Worm (Caenorhabditis elegans) whole organism, young adult: ENCODE results near the gene Y110A2AL.2.

Experiments used
- B0336.3 ChIP-seq: fragments of 200-800 bp; sonication (Bioruptor generic); IDR thresholded peaks from 2 replicates; pipeline ENCODE4 v1.3.6; 2022; ENCODE audit warnings: missing genetic modification characterization, missing compliant biosample characterization
- C06A6.2 ChIP-seq: fragments of 200-800 bp; sonication (Bioruptor generic); conservative IDR thresholded peaks from 2 replicates; pipeline ENCODE4 v1.3.6; 2022; ENCODE audit warnings: missing genetic modification characterization, missing compliant biosample characterization
- C17E4.6 ChIP-seq: fragments of 200-800 bp; sonication (Bioruptor generic); IDR thresholded peaks from 2 replicates; pipeline ENCODE4 v1.3.6; 2022; ENCODE audit warnings: missing genetic modification reagents, missing genetic modification characterization, missing compliant biosample characterization
- D2030.7 ChIP-seq: fragments of 200-800 bp; sonication (Bioruptor generic); IDR thresholded peaks from 2 replicates; pipeline ENCODE4 v1.3.6; 2022; ENCODE audit warnings: missing genetic modification reagents, missing genetic modification characterization, missing compliant biosample characterization
- Y53G8AR.9 ChIP-seq: fragments of 200-800 bp; sonication (Bioruptor generic); conservative IDR thresholded peaks from 2 replicates; pipeline ENCODE4 v1.3.6; 2022; ENCODE audit warnings: missing genetic modification reagents, missing genetic modification characterization, missing compliant biosample characterization
- Y67H2A.10 ChIP-seq: fragments of 200-800 bp; sonication (Bioruptor generic); conservative IDR thresholded peaks from 2 replicates; pipeline ENCODE4 v1.3.6; 2022; ENCODE audit warnings: missing genetic modification reagents, missing genetic modification characterization, missing compliant biosample characterization
- Y79H2A.3 ChIP-seq: fragments of 200-800 bp; sonication (Bioruptor generic); conservative IDR thresholded peaks from 2 replicates; pipeline ENCODE4 v1.3.6; 2022; ENCODE audit warnings: missing genetic modification reagents, missing genetic modification characterization, missing compliant biosample characterization
- aptf-2 ChIP-seq: fragments of 200-800 bp; sonication (Bioruptor generic); conservative IDR thresholded peaks from 2 replicates; pipeline ENCODE4 v1.3.6; 2022; ENCODE audit warnings: missing genetic modification reagents, missing genetic modification characterization, missing compliant biosample characterization
- ccch-3 ChIP-seq: fragments of 200-800 bp; sonication (Bioruptor generic); optimal IDR thresholded peaks from 2 replicates; lab custom pipeline; 2018; ENCODE audit warnings: mild to moderate bottlenecking, missing genetic modification characterization, missing compliant biosample characterization
- cebp-1 ChIP-seq, 2 experiments: fragments of 200-800 bp in 1 of 2; sonication (Bioruptor generic) in 1 of 2; sonication (generic microtip) in 1 of 2; IDR thresholded peaks in 1 of 2; optimal IDR thresholded peaks in 1 of 2; 2 replicates each; pipeline versions ENCODE4 v1.3.6 to Lab custom; 2017 to 2022; ENCODE audit warnings: missing compliant biosample characterization in 2 of 2, missing genetic modification characterization in 2 of 2, mild to moderate bottlenecking in 1 of 2, missing genetic modification reagents in 1 of 2, moderate library complexity in 1 of 2
- cebp-2 ChIP-seq: fragments of 200-800 bp; sonication (Bioruptor generic); IDR thresholded peaks from 2 replicates; pipeline ENCODE4 v1.3.6; 2022; ENCODE audit warnings: missing genetic modification characterization, missing compliant biosample characterization
- ceh-100 ChIP-seq: fragments of 200-800 bp; sonication (Bioruptor generic); IDR thresholded peaks from 2 replicates; pipeline ENCODE4 v1.3.6; 2022; ENCODE audit warnings: missing genetic modification reagents, missing genetic modification characterization, missing compliant biosample characterization
- chd-7 ChIP-seq: sonication (generic microtip); optimal IDR thresholded peaks from 2 replicates; lab custom pipeline; 2016; ENCODE audit warnings: mild to moderate bottlenecking, missing genetic modification characterization, moderate library complexity, missing compliant biosample characterization
- die-1 ChIP-seq: sonication (generic microtip); optimal IDR thresholded peaks from 2 replicates; lab custom pipeline; 2016; ENCODE audit warnings: missing genotype, mild to moderate bottlenecking, missing genetic modification characterization, missing compliant biosample characterization
- dpl-1 ChIP-seq: fragments of 150-350 bp; optimal IDR thresholded peaks from 2 replicates; lab custom pipeline; 2014; ENCODE audit warnings: missing biosample characterization, missing genetic modification reagents, missing genetic modification characterization
- egl-44 ChIP-seq: fragments of 200-800 bp; sonication (Bioruptor generic); IDR thresholded peaks from 2 replicates; pipeline ENCODE4 v1.3.6; 2022; ENCODE audit warnings: missing genetic modification reagents, missing genetic modification characterization, missing compliant biosample characterization
- egrh-3 ChIP-seq: fragments of 200-800 bp; sonication (Bioruptor generic); IDR thresholded peaks from 2 replicates; pipeline ENCODE4 v1.3.6; 2022; ENCODE audit warnings: missing genetic modification reagents, missing genetic modification characterization, missing compliant biosample characterization
- fkh-3 ChIP-seq: sonication (generic microtip); optimal IDR thresholded peaks from 2 replicates; lab custom pipeline; 2016; ENCODE audit warnings: mild to moderate bottlenecking, missing genetic modification characterization, missing compliant biosample characterization
- gei-17 ChIP-seq: fragments of 200-800 bp; sonication (Bioruptor generic); optimal IDR thresholded peaks from 2 replicates; lab custom pipeline; 2018; ENCODE audit warnings: mild to moderate bottlenecking, missing genetic modification characterization, missing compliant biosample characterization
- hmg-1.2 ChIP-seq: fragments of 200-800 bp; sonication (Bioruptor generic); IDR thresholded peaks from 2 replicates; pipeline ENCODE4 v1.3.6; 2022; ENCODE audit warnings: missing genetic modification reagents, missing genetic modification characterization, missing compliant biosample characterization
- hsf-1 ChIP-seq: fragments of 200-800 bp; sonication (Bioruptor generic); IDR thresholded peaks from 2 replicates; pipeline ENCODE4 v1.3.6; 2022; ENCODE audit warnings: missing genetic modification reagents, missing genetic modification characterization, missing compliant biosample characterization
- let-526 ChIP-seq: fragments of 200-800 bp; sonication (Bioruptor generic); IDR thresholded peaks from 2 replicates; pipeline ENCODE4 v1.3.6; 2022; ENCODE audit warnings: missing genetic modification reagents, missing genetic modification characterization, missing compliant biosample characterization
- lin-26 ChIP-seq: fragments of 200-800 bp; sonication (Bioruptor generic); IDR thresholded peaks from 2 replicates; pipeline ENCODE4 v1.3.6; 2022; ENCODE audit warnings: missing genetic modification reagents, missing genetic modification characterization, missing compliant biosample characterization
- lin-35 ChIP-seq, 3 experiments: fragments of 150-350 bp in 2 of 3; sonication (generic microtip) in 1 of 3; optimal IDR thresholded peaks; 2 replicates each; lab custom pipeline; 2014 to 2018; ENCODE audit warnings: missing biosample characterization in 3 of 3, missing genetic modification characterization in 3 of 3, missing genetic modification reagents in 3 of 3
- lin-54 ChIP-seq: fragments of 200-800 bp; sonication (Bioruptor generic); optimal IDR thresholded peaks from 2 replicates; lab custom pipeline; 2018; ENCODE audit warnings: mild to moderate bottlenecking, missing genetic modification characterization, missing compliant biosample characterization
- lir-1 ChIP-seq: fragments of 200-800 bp; sonication (Bioruptor generic); conservative IDR thresholded peaks from 2 replicates; pipeline ENCODE4 v1.3.6; 2022; ENCODE audit warnings: missing genetic modification reagents, missing genetic modification characterization, missing compliant biosample characterization
- lsl-1 ChIP-seq: fragments of 200-800 bp; sonication (Bioruptor generic); optimal IDR thresholded peaks from 2 replicates; lab custom pipeline; 2018; ENCODE audit warnings: mild to moderate bottlenecking, missing genetic modification characterization, moderate library complexity, missing compliant biosample characterization
- madf-6 ChIP-seq: fragments of 200-800 bp; sonication (Bioruptor generic); IDR thresholded peaks from 2 replicates; pipeline ENCODE4 v1.3.6; 2022; ENCODE audit warnings: missing genetic modification reagents, missing genetic modification characterization, missing compliant biosample characterization
- mcd-1 ChIP-seq: fragments of 200-800 bp; sonication (Bioruptor generic); IDR thresholded peaks from 2 replicates; pipeline ENCODE4 v1.3.6; 2022; ENCODE audit warnings: missing genetic modification reagents, missing genetic modification characterization, missing compliant biosample characterization
- nfya-2 ChIP-seq: fragments of 200-800 bp; sonication (Bioruptor generic); IDR thresholded peaks from 2 replicates; pipeline ENCODE4 v1.3.6; 2022; ENCODE audit warnings: missing genetic modification reagents, missing genetic modification characterization, missing compliant biosample characterization
- nfyb-1 ChIP-seq: fragments of 200-800 bp; sonication (Bioruptor generic); IDR thresholded peaks from 2 replicates; pipeline ENCODE4 v1.3.6; 2022; ENCODE audit warnings: missing genetic modification reagents, missing genetic modification characterization, missing compliant biosample characterization
- nhr-179 ChIP-seq: sonication (generic microtip); optimal IDR thresholded peaks from 2 replicates; lab custom pipeline; 2016; ENCODE audit warnings: mild to moderate bottlenecking, missing genetic modification characterization, missing compliant biosample characterization
- nhr-27 ChIP-seq: fragments of 200-800 bp; sonication (Bioruptor generic); optimal IDR thresholded peaks from 2 replicates; lab custom pipeline; 2018; ENCODE audit warnings: mild to moderate bottlenecking, missing genetic modification characterization, moderate library complexity, missing compliant biosample characterization
- pbrm-1 ChIP-seq: fragments of 200-800 bp; sonication (Bioruptor generic); IDR thresholded peaks from 2 replicates; pipeline ENCODE4 v1.3.6; 2022; ENCODE audit warnings: missing genetic modification reagents, missing genetic modification characterization, missing compliant biosample characterization
- rcor-1 ChIP-seq: fragments of 200-800 bp; sonication (Bioruptor generic); IDR thresholded peaks from 2 replicates; pipeline ENCODE4 v1.3.6; 2022; ENCODE audit warnings: missing genetic modification reagents, missing genetic modification characterization, missing compliant biosample characterization
- rec-8 ChIP-seq, 2 experiments: sonication (generic microtip); optimal IDR thresholded peaks; 2 replicates each; lab custom pipeline; 2016; ENCODE audit warnings: mild to moderate bottlenecking in 2 of 2, missing genetic modification characterization in 2 of 2, missing genetic modification reagents in 2 of 2, missing genotype in 2 of 2, missing biosample characterization in 1 of 2, missing compliant biosample characterization in 1 of 2, moderate library complexity in 1 of 2
- rpc-1 ChIP-seq, 2 experiments: fragments of 150-350 bp in 1 of 2; sonication (generic microtip) in 1 of 2; optimal IDR thresholded peaks; 2 replicates each; lab custom pipeline; 2014 to 2018; ENCODE audit warnings: missing biosample characterization in 1 of 2, missing genetic modification characterization in 1 of 2, missing genetic modification reagents in 1 of 2, missing genotype in 1 of 2
- tbp1 ChIP-seq: fragments of 200-800 bp; sonication (Bioruptor generic); optimal IDR thresholded peaks from 2 replicates; lab custom pipeline; 2018; ENCODE audit warnings: mild to moderate bottlenecking, missing genetic modification characterization, missing compliant biosample characterization
- unc-130 ChIP-seq: sonication (generic microtip); optimal IDR thresholded peaks from 2 replicates; lab custom pipeline; 2016; ENCODE audit warnings: missing genetic modification reagents, missing genetic modification characterization, missing compliant biosample characterization
- xnd-1 ChIP-seq: sonication (generic microtip); optimal IDR thresholded peaks from 2 replicates; lab custom pipeline; 2016; ENCODE audit warnings: missing genotype, missing genetic modification reagents, missing genetic modification characterization, missing compliant biosample characterization
- zfh-2 ChIP-seq: fragments of 200-800 bp; sonication (Bioruptor generic); conservative IDR thresholded peaks from 2 replicates; pipeline ENCODE4 v1.3.6; 2022; ENCODE audit warnings: missing genetic modification reagents, missing genetic modification characterization, missing compliant biosample characterization
- ztf-18 ChIP-seq: sonication (generic microtip); optimal IDR thresholded peaks from 2 replicates; lab custom pipeline; 2016; ENCODE audit warnings: missing genotype, mild to moderate bottlenecking, missing genetic modification characterization, missing compliant biosample characterization
- ztf-25 ChIP-seq: fragments of 200-800 bp; sonication (Bioruptor generic); IDR thresholded peaks from 2 replicates; pipeline ENCODE4 v1.3.6; 2022; ENCODE audit warnings: missing genetic modification reagents, missing genetic modification characterization, missing compliant biosample characterization
- ztf-28 ChIP-seq: fragments of 200-800 bp; sonication (Bioruptor generic); IDR thresholded peaks from 2 replicates; pipeline ENCODE4 v1.3.6; 2022; ENCODE audit warnings: missing genetic modification reagents, missing genetic modification characterization, missing compliant biosample characterization

The Y110A2AL.2 gene

ce11 chrII:2859873-2860821, 7.7 kb upstream of the Y110A2AL.2 start:
- TF ChIP-seq fkh-3 (tag; lab: Kevin White, UChicago) (no peak), nhr-27 (tag; lab: Kevin White, UChicago) (no peak), unc-130 (no peak), mcd-1 (GFP tag; lab: Robert Waterston, UW) (peak; percentile 35; the same call in 1 of the 2 replicates), lir-1 (GFP tag; lab: Robert Waterston, UW) (0 out of 2 replicates have a peak, but pooled peaks have one; percentile 17), chd-7 (tag; lab: Kevin White, UChicago) (peak; percentile 19), C06A6.2 (GFP tag; lab: Robert Waterston, UW) (no peak), xnd-1 (tag; lab: Kevin White, UChicago) (no peak), lin-54 (peak; percentile 17), Y79H2A.3 (GFP tag; lab: Robert Waterston, UW) (peak; percentile 59; the same call in 1 of the 2 replicates), rec-8 (tag; optimal IDR thresholded peaks at IDR 0.05; lab: Kevin White, UChicago) (peak; percentile 37 to 55), lsl-1 (peak; percentile 33), ccch-3 (GFP tag; lab: Kevin White, UChicago) (no peak), C17E4.6 (GFP tag; lab: Robert Waterston, UW) (0 out of 2 replicates have a peak, but pooled peaks have one; percentile 12), dpl-1 (GFP tag; lab: Kevin White, UChicago) (no peak), cebp-1 (GFP tag; IDR thresholded peaks at IDR 0.05; lab: Robert Waterston, UW) (no peak), cebp-1 (tag; optimal IDR thresholded peaks at IDR 0.05; lab: Kevin White, UChicago) (peak; percentile 50), Y53G8AR.9 (GFP tag; lab: Robert Waterston, UW) (no peak), hsf-1 (GFP tag; lab: Robert Waterston, UW) (no peak), D2030.7 (peak; percentile 75), ztf-28 (GFP tag; lab: Robert Waterston, UW) (no peak), Y67H2A.10 (GFP tag; lab: Robert Waterston, UW) (no peak), let-526 (GFP tag; lab: Robert Waterston, UW) (peak; percentile 73; the same call in 1 of the 2 replicates), lin-26 (peak; percentile 76), rcor-1 (peak; percentile 29; the same call in 1 of the 2 replicates), aptf-2 (GFP tag; lab: Robert Waterston, UW) (no peak), ztf-18 (peak; percentile 59), madf-6 (peak; percentile 40), die-1 (tag; lab: Kevin White, UChicago) (peak; percentile 69), nfyb-1 (GFP tag; lab: Robert Waterston, UW) (peak; percentile 67; the same call in 1 of the 2 replicates), rpc-1 (optimal IDR thresholded peaks at IDR 0.05; lab: Kevin White, UChicago) (peak; percentile 64), rpc-1 (tag; optimal IDR thresholded peaks at IDR 0.05; lab: Kevin White, UChicago) (peak; percentile 83), gei-17 (GFP tag; lab: Kevin White, UChicago) (no peak), tbp1 (GFP tag; lab: Kevin White, UChicago) (peak; percentile 91), zfh-2 (GFP tag; lab: Robert Waterston, UW) (peak; percentile 62), nhr-179 (tag; lab: Kevin White, UChicago) (no peak), B0336.3 (GFP tag; lab: Robert Waterston, UW) (peak; percentile 46; the same call in 1 of the 2 replicates), nfya-2 (GFP tag; lab: Robert Waterston, UW) (no peak), ceh-100 (0 out of 2 replicates have a peak, but pooled peaks have one; percentile 35), cebp-2 (peak; percentile 83; the same call in 1 of the 2 replicates), lin-35 (GFP tag; optimal IDR thresholded peaks at IDR 0.05; lab: Kevin White, UChicago) (peak in 1 of 3 experiments; percentile 21), ztf-25 (GFP tag; lab: Robert Waterston, UW) (0 out of 2 replicates have a peak, but pooled peaks have one; percentile 25), pbrm-1 (GFP tag; lab: Robert Waterston, UW) (peak; percentile 35; the same call in 1 of the 2 replicates), hmg-1.2 (peak; percentile 68), egrh-3 (GFP tag; lab: Robert Waterston, UW) (peak; percentile 43; the same call in 1 of the 2 replicates), egl-44 (GFP tag; lab: Robert Waterston, UW) (0 out of 2 replicates have a peak, but pooled peaks have one; percentile 30)
